Fruit fly (Drosophila melanogaster): Measurements from ENCODE around the gene cDIP.

cDIP gene

DNA sequence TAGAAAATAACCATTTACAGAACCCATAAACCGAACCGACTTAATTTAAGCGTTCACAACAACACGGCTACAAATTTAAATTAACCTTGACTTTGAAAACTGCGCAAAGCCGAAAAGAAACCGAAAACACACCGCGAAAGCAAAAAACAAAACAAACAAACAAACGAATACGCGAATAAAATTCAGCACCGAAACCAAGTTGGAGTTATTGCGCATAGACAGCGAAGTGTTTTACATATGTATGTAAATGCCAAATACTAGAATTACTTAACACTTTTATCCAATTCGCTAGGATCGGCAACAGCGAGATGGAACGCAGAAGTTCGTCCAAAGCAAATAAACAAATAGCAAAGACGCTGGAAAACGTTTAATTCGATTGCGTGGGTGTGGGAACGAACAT lies 24.8 kb upstream of the cDIP start (continued):
- no peak for TF ChIP-seq CG17612 (GFP tag; IDR thresholded peaks at IDR 0.05)
- TF ChIP-seq CG4282 (GFP tag; optimal IDR thresholded peaks at IDR 0.05): no peak
- no peak for TF ChIP-seq CG14710 (tag; optimal IDR thresholded peaks at IDR 0.05)
- TF ChIP-seq CG5245 (GFP tag; optimal IDR thresholded peaks at IDR 0.05): no peak
- no peak for TF ChIP-seq CG8089 (GFP tag; optimal IDR thresholded peaks at IDR 0.05)
- no peak for TF ChIP-seq MBD-R2 (GFP tag; IDR thresholded peaks at IDR 0.05)
- TF ChIP-seq Hsf (GFP tag; optimal IDR thresholded peaks at IDR 0.05): no peak
- TF ChIP-seq CG1602 (GFP tag; optimal IDR thresholded peaks at IDR 0.05): no peak
- no peak for TF ChIP-seq lilli (GFP tag; optimal IDR thresholded peaks at IDR 0.05)
- TF ChIP-seq CG17328 (GFP tag; IDR thresholded peaks at IDR 0.05): no peak
- no peak for TF ChIP-seq CG11560 (tag; IDR thresholded peaks at IDR 0.05)

- TF ChIP-seq CG1024 (GFP tag; IDR thresholded peaks at IDR 0.05) (peak; percentile 49; the same call in 1 of the 2 replicates), Hr51 (GFP tag; optimal IDR thresholded peaks at IDR 0.05) (peak; percentile 63 to 73), tap (tag; optimal IDR thresholded peaks at IDR 0.05) (no peak), H2.0 (GFP tag; IDR thresholded peaks at IDR 0.05) (peak; percentile 57; the same call in 1 of the 2 replicates), bbx (GFP tag; IDR thresholded peaks at IDR 0.05; ENCODE audit: partially characterized antibody) (peak; percentile 50; the same call in 1 of the 2 replicates), org-1 (GFP tag; optimal IDR thresholded peaks at IDR 0.05) (peak; percentile 27), Sry-δ (GFP tag; optimal IDR thresholded peaks at IDR 0.05) (peak; percentile 27), h (optimal IDR thresholded peaks at IDR 0.05) (no peak), CG30403 (GFP tag; optimal IDR thresholded peaks at IDR 0.05) (peak; percentile 65), Pdp1 (GFP tag; optimal IDR thresholded peaks at IDR 0.05) (peak; percentile 68 to 71), CG8765 (GFP tag; IDR thresholded peaks at IDR 0.05) (peak; percentile 69), D19A (tag; optimal IDR thresholded peaks at IDR 0.05) (peak; percentile 27), CG10366 (GFP tag; IDR thresholded peaks at IDR 0.05) (peak; percentile 61), Rx (GFP tag; IDR thresholded peaks at IDR 0.05) (no peak), pum (GFP tag; optimal IDR thresholded peaks at IDR 0.05) (peak; percentile 72), CG7963 (GFP tag; IDR thresholded peaks at IDR 0.05; ENCODE audit: partially characterized antibody) (no peak), gsb (GFP tag; IDR thresholded peaks at IDR 0.05) (peak; percentile 50; the same call in 1 of the 2 replicates), MBD-R2 (GFP tag; IDR thresholded peaks at IDR 0.05) (0 out of 2 replicates have a peak, but pooled peaks have one; percentile 20), CG9727 (GFP tag; optimal IDR thresholded peaks at IDR 0.05) (peak; percentile 74), nmo (GFP tag; optimal IDR thresholded peaks at IDR 0.05) (peak; percentile 71), CG7556 (GFP tag; optimal IDR thresholded peaks at IDR 0.05) (no peak), CG4730 (GFP tag; IDR thresholded peaks at IDR 0.05) (no peak), Sin3A (optimal IDR thresholded peaks at IDR 0.05) (no peak), Hand (GFP tag; optimal IDR thresholded peaks at IDR 0.05) (no peak), HmgD (GFP tag; optimal IDR thresholded peaks at IDR 0.05) (peak; percentile 70), CG15601 (tag; optimal IDR thresholded peaks at IDR 0.05) (peak; percentile 71), CG13775 (GFP tag; optimal IDR thresholded peaks at IDR 0.05) (peak; percentile 76), Dad (GFP tag; optimal IDR thresholded peaks at IDR 0.05) (peak; percentile 78), al (GFP tag; IDR thresholded peaks at IDR 0.05) (0 out of 2 replicates have a peak, but pooled peaks have one; percentile 14), ap (GFP tag; IDR thresholded peaks at IDR 0.05) (no peak; the same call in 1 of the 2 replicates), unpg (GFP tag; optimal IDR thresholded peaks at IDR 0.05) (peak; percentile 67), prd (optimal IDR thresholded peaks at IDR 0.05) (no peak), prd (GFP tag; IDR thresholded peaks at IDR 0.05) (peak; percentile 63), CG11093 (GFP tag; IDR thresholded peaks at IDR 0.05) (no peak), pan (optimal IDR thresholded peaks at IDR 0.05) (no peak), pan (GFP tag; optimal IDR thresholded peaks at IDR 0.05 in 1 of 2, IDR thresholded peaks at IDR 0.05 in 1 of 2) (peak in 1 of 2 experiments; percentile 81), Tbp (GFP tag; optimal IDR thresholded peaks at IDR 0.05) (no peak), CG31365 (tag; optimal IDR thresholded peaks at IDR 0.05) (peak; percentile 99), Nf-YB (GFP tag; optimal IDR thresholded peaks at IDR 0.05) (peak; percentile 31), CG3163 (GFP tag; optimal IDR thresholded peaks at IDR 0.05) (peak; percentile 64)
These were observed 23.7 kb upstream of the cDIP start for dm6 chr3R:21184373-21185132.

Measured in whole organism, embryonic.